Worm (Caenorhabditis elegans) whole organism, L3 larva: ENCODE data around the gene sbds-1.

ENCODE experiments used
- R02D3.7 ChIP-seq: fragments of 150-350 bp; optimal IDR thresholded peaks from 2 replicates; lab custom pipeline; 2014; ENCODE audit warnings: missing biosample characterization, missing genetic modification characterization
- elt-1 ChIP-seq: fragments of 150-350 bp; optimal IDR thresholded peaks from 2 replicates; lab custom pipeline; 2014; ENCODE audit warnings: missing biosample characterization, missing genetic modification characterization
- elt-3 ChIP-seq, 3 experiments: fragments of 150-350 bp in 1 of 3; sonication (generic microtip) in 2 of 3; optimal IDR thresholded peaks; 2 replicates in 2 of 3; 4 replicates in 1 of 3; lab custom pipeline; 2014 to 2017; ENCODE audit warnings: missing biosample characterization in 3 of 3, missing genetic modification characterization in 3 of 3
- mdl-1 ChIP-seq: fragments of 150-350 bp; optimal IDR thresholded peaks from 2 replicates; lab custom pipeline; 2014; ENCODE audit warnings: missing biosample characterization, missing genetic modification characterization
- nhr-76 ChIP-seq: fragments of 150-350 bp; sonication (generic microtip); optimal IDR thresholded peaks from 5 replicates; lab custom pipeline; 2014; ENCODE audit warnings: missing biosample characterization, missing genetic modification characterization
- pha-4 ChIP-seq: fragments of 150-350 bp; optimal IDR thresholded peaks from 2 replicates; lab custom pipeline; 2014; ENCODE audit warnings: missing biosample characterization, missing genetic modification reagents, missing genetic modification characterization
- pqm-1 ChIP-seq: fragments of 150-350 bp; optimal IDR thresholded peaks from 2 replicates; lab custom pipeline; 2017; ENCODE audit warnings: missing biosample characterization, missing genetic modification characterization, inconsistent platforms
- ztf-11 ChIP-seq: fragments of 150-350 bp; optimal IDR thresholded peaks from 2 replicates; lab custom pipeline; 2014; ENCODE audit warnings: missing biosample characterization, missing genetic modification characterization

ce11 chrIII:641759-642158 is 3.5 kb upstream of the sbds-1 start, which contains the start of gene W06E11.1:
- no peak for TF ChIP-seq pqm-1
- TF ChIP-seq R02D3.7 (tag; lab: Kevin White, UChicago), result no peak
- no peak for TF ChIP-seq pha-4 (tag; lab: Kevin White, UChicago)
- TF ChIP-seq mdl-1, result no peak
- no peak for TF ChIP-seq ztf-11 (tag; lab: Kevin White, UChicago)
- TF ChIP-seq nhr-76 (tag; lab: Kevin White, UChicago), result no peak
- TF ChIP-seq elt-3 (tag; optimal IDR thresholded peaks at IDR 0.05; lab: Kevin White, UChicago), result no peak
- no peak for TF ChIP-seq elt-1
